Fruit fly (Drosophila melanogaster): ENCODE data around the gene Pglym78.

The Pglym78 gene

DNA sequence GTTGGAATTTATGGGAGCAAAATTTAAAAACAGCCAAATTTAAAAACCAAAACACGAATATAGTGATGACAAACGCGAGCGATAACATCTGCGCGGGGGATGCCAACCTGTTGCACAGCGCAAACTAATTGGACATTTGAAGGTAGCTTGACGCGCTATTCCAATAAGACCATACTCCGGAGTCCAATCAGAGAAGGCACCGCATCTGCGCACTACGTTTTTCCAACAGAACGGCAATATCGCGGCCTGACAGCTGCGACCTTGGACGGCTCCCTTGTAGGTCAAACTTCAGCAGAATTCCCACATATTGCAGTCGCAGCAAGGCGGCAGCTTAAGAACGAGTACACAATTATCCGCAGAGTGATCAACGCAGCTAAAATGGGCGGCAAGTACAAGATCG, at the start of gene Pglym78, which contains the start of gene CG11882 (continued):
- no peak for TF ChIP-seq CG34406 (GFP tag; optimal IDR thresholded peaks at IDR 0.05)
- no peak for TF ChIP-seq CG10631 (GFP tag; optimal IDR thresholded peaks at IDR 0.05)
- TF ChIP-seq Hr38 (GFP tag; optimal IDR thresholded peaks at IDR 0.05): no peak
- TF ChIP-seq Ets96B (tag; optimal IDR thresholded peaks at IDR 0.05): no peak
- no peak for TF ChIP-seq spab (GFP tag; optimal IDR thresholded peaks at IDR 0.05)
- TF ChIP-seq net (GFP tag; optimal IDR thresholded peaks at IDR 0.05): no peak
- peak in 1 of 2 experiments; percentile 27 for TF ChIP-seq ss (GFP tag; optimal IDR thresholded peaks at IDR 0.05)

DNA sequence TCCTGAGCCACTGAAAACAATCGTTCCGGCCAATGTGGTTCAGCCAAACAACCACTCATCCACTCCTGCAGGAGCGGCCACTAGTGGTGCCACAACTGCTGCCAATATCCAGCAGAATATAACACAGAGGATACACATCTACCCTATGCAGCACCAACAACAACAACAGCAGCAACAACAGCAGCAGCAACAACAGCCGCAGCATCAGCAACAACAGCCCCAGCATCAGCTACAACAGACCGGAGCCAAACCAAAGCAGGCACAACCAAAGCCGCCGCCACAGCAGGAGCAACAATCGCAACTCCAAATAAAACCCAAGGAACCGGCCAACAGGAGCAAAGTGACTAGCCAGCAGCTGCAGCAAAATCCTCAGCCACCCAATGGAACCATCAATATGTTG, 44.8 kb upstream of the Pglym78 start:
- TF ChIP-seq OdsH (GFP tag; optimal IDR thresholded peaks at IDR 0.05) (no peak), net (GFP tag; optimal IDR thresholded peaks at IDR 0.05) (no peak), CG4318 (GFP tag; optimal IDR thresholded peaks at IDR 0.05) (no peak), CG8319 (GFP tag; optimal IDR thresholded peaks at IDR 0.05) (no peak), achi (GFP tag; optimal IDR thresholded peaks at IDR 0.05) (no peak), Hr39 (GFP tag; optimal IDR thresholded peaks at IDR 0.05) (no peak), salr (GFP tag; optimal IDR thresholded peaks at IDR 0.05) (no peak), eg (GFP tag; IDR thresholded peaks at IDR 0.05) (no peak), CG6792 (GFP tag; optimal IDR thresholded peaks at IDR 0.05) (no peak), dac (GFP tag; optimal IDR thresholded peaks at IDR 0.05) (no peak), vri (GFP tag; optimal IDR thresholded peaks at IDR 0.05) (no peak), fd59A (GFP tag; optimal IDR thresholded peaks at IDR 0.05) (no peak), ss (GFP tag; optimal IDR thresholded peaks at IDR 0.05) (no peak), Sox102F (GFP tag; optimal IDR thresholded peaks at IDR 0.05) (no peak), Smox (GFP tag; optimal IDR thresholded peaks at IDR 0.05) (no peak), CG15336 (GFP tag; IDR thresholded peaks at IDR 0.05) (no peak)

DNA sequence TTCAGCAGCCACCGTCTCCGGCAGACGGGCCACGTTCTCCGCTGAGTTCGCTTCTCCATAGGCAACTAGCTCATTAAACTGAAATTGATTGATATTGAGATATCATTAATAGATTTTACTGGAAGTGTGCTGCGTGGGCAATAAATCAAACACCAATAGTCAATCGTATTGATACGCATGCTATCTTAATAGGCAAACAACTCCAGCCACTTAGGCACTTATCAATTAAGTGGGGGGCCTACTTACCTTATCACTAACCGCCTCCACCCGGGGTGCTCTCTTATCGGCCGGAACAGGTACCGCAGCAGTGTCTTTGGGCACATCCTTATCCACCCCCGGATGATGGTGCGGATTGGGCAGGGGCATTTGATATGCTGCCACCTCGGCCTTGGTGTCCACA, 36.3 kb upstream of the Pglym78 start:
- TF ChIP-seq Eip78C (GFP tag): no peak
- TF ChIP-seq CG11294 (GFP tag; IDR thresholded peaks at IDR 0.05): no peak
- TF ChIP-seq fkh (GFP tag; optimal IDR thresholded peaks at IDR 0.05): peak; percentile 54
- no peak for TF ChIP-seq CG8632 (GFP tag; optimal IDR thresholded peaks at IDR 0.05)
- no peak for TF ChIP-seq Ets21C (GFP tag; optimal IDR thresholded peaks at IDR 0.05)

DNA sequence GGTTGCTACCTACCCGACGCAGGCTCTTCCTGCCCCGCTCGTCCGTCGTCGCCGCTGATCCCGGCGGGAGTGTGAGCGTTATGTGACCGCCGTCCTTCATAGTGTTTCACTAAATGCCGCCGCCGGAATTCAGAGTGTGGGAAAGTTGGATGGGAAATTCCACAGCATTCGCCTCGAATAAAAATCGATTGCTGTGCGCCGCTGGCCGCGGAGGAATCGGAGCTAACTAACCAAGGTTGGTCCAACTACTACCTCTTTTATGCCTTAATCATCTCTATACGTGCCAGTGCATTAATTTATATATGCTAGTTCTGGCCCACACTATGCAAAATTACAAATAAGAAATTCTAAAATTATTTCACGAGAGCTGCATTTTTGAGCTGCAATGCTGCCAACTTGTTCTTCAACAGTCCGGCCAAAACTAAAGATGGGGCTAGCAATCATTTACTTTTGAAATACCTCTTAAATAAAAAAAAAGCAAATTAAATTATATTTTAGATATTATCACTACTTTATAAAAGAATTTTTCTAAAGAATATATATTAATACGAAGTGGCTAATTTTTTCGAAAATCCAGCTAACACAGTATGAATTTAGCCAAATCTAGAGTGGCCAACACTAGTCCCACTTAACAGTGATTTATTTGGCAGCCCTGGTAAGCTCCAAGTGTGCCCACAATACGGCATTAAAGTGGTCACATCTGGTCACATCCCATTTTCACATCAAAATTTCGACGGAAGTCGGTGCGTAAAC, 35.5 kb upstream of the Pglym78 start, which contains the start of the genes alpha-Man-Ib and Pdhb:
Gene alpha-Man-Ib, minus strand, starts transcription at position 425 of the 753 bp plus-strand sequence.
Gene Pdhb, plus strand, starts transcription at position 674 of the 753 bp plus-strand sequence.
- TF ChIP-seq fkh (GFP tag; optimal IDR thresholded peaks at IDR 0.05) (peak; percentile 45), Ets21C (GFP tag; optimal IDR thresholded peaks at IDR 0.05) (no peak), Sox102F (GFP tag; optimal IDR thresholded peaks at IDR 0.05) (no peak), Eip93F (GFP tag; optimal IDR thresholded peaks at IDR 0.05) (peak; percentile 63), acj6 (GFP tag; optimal IDR thresholded peaks at IDR 0.05) (peak; percentile 73), CG11294 (GFP tag; IDR thresholded peaks at IDR 0.05) (peak; percentile 46; the same call in 1 of the 2 replicates), achi (GFP tag; optimal IDR thresholded peaks at IDR 0.05) (no peak), salr (GFP tag; optimal IDR thresholded peaks at IDR 0.05) (no peak), esn (GFP tag; optimal IDR thresholded peaks at IDR 0.05) (peak; percentile 66), Hr39 (GFP tag; optimal IDR thresholded peaks at IDR 0.05) (no peak), CG6163 (GFP tag; IDR thresholded peaks at IDR 0.05) (peak; percentile 65; the same call in 2 of the 3 replicates), Ets96B (tag; optimal IDR thresholded peaks at IDR 0.05) (no peak), CG6854 (GFP tag; optimal IDR thresholded peaks at IDR 0.05) (no peak), net (GFP tag; optimal IDR thresholded peaks at IDR 0.05) (no peak), Eip78C (GFP tag) (no peak), Met (GFP tag; optimal IDR thresholded peaks at IDR 0.05) (no peak), CG1621 (tag; optimal IDR thresholded peaks at IDR 0.05) (no peak), CG34406 (GFP tag; optimal IDR thresholded peaks at IDR 0.05) (no peak), OdsH (GFP tag; optimal IDR thresholded peaks at IDR 0.05) (no peak), CG9139 (GFP tag; optimal IDR thresholded peaks at IDR 0.05) (no peak), CG10631 (GFP tag; optimal IDR thresholded peaks at IDR 0.05) (no peak), cyc (GFP tag; optimal IDR thresholded peaks at IDR 0.05) (peak; percentile 55), Gug (GFP tag; IDR thresholded peaks at IDR 0.05) (peak; percentile 57; the same call in 1 of the 2 replicates), Sox15 (GFP tag; optimal IDR thresholded peaks at IDR 0.05) (peak; percentile 63), CG8632 (GFP tag; optimal IDR thresholded peaks at IDR 0.05) (peak; percentile 31), Hr38 (GFP tag; optimal IDR thresholded peaks at IDR 0.05) (no peak), topi (GFP tag; optimal IDR thresholded peaks at IDR 0.05) (no peak), CG11762 (GFP tag; optimal IDR thresholded peaks at IDR 0.05; ENCODE audit: insufficient read depth) (peak; percentile 14), CG11902 (GFP tag; optimal IDR thresholded peaks at IDR 0.05) (peak; percentile 59), Hr4 (GFP tag; optimal IDR thresholded peaks at IDR 0.05) (no peak), vri (GFP tag; optimal IDR thresholded peaks at IDR 0.05) (no peak), eg (GFP tag; IDR thresholded peaks at IDR 0.05) (peak; percentile 71), lz (GFP tag; optimal IDR thresholded peaks at IDR 0.05) (peak; percentile 65), CG6276 (GFP tag; optimal IDR thresholded peaks at IDR 0.05) (no peak)
